Worm (Caenorhabditis elegans): ENCODE results near the gene W06D11.2.

- TF ChIP-seq aly-2 (tag; optimal IDR thresholded peaks at IDR 0.05) (no peak), R02D3.7 (tag; optimal IDR thresholded peaks at IDR 0.05) (no peak), unc-62 (GFP tag; optimal IDR thresholded peaks at IDR 0.05) (no peak), lsy-2 (tag; optimal IDR thresholded peaks at IDR 0.05) (no peak), ztf-4 (tag; optimal IDR thresholded peaks at IDR 0.05) (no peak), unc-39 (tag; optimal IDR thresholded peaks at IDR 0.05) (no peak), nhr-12 (tag; optimal IDR thresholded peaks at IDR 0.05) (no peak), nhr-11 (tag; optimal IDR thresholded peaks at IDR 0.05) (no peak), egl-27 (tag; optimal IDR thresholded peaks at IDR 0.05) (no peak)
Observed at ce11 chrX:12313779-12314178, 17.2 kb upstream of the W06D11.2 start.
